Fruit fly (Drosophila melanogaster): ENCODE results near the gene dls.

dls gene

DNA sequence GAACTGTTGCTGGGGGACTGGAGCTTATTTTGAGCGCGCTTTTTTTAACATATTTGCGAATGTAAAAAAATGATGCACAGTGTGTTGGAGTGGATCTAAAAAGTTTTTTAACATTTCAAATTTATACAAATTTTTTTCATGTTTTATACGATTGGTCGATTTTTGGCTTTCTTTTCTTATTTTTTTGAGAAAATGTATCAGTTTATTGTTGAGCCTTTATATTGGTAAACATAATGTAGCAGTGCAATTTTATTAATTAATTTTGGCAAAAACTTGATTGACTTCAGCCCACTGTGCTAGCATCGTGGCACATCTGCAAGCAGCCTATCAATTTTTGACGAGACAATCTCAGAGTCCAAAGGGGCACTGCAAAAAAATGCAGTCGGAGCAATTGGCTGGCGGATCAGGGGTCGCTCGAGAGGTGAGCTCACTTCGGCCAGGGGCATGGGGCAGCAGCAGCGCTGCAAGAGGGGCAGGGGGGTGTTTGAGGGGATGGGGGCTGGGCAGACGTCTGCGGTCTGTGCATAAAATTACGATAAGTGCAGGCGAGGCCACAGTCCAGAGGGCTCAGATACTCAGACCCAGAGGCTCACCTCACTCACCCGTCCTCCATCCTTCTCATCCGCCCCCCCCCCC is 25.4 kb upstream of the dls start:
- TF ChIP-seq CrebA (GFP tag; optimal IDR thresholded peaks at IDR 0.05; ENCODE audit: borderline replicate concordance) (peak; percentile 66), Mio (GFP tag; optimal IDR thresholded peaks at IDR 0.05) (no peak), ey (GFP tag; optimal IDR thresholded peaks at IDR 0.05) (peak; percentile 87), Dif (GFP tag; optimal IDR thresholded peaks at IDR 0.05; ENCODE audit: partially characterized antibody) (no peak), GATAd (GFP tag; optimal IDR thresholded peaks at IDR 0.05) (no peak), Hr83 (GFP tag; optimal IDR thresholded peaks at IDR 0.05; ENCODE audit: poor library complexity, severe bottlenecking) (peak; percentile 23), rgr (GFP tag; optimal IDR thresholded peaks at IDR 0.05) (peak; percentile 83), dsf (GFP tag; optimal IDR thresholded peaks at IDR 0.05; ENCODE audit: borderline replicate concordance) (no peak), jim (GFP tag; optimal IDR thresholded peaks at IDR 0.05) (no peak), Hr78 (GFP tag; optimal IDR thresholded peaks at IDR 0.05) (no peak), dmrt93B (GFP tag; optimal IDR thresholded peaks at IDR 0.05) (peak; percentile 55), Myc (optimal IDR thresholded peaks at IDR 0.05) (no peak), h (GFP tag; optimal IDR thresholded peaks at IDR 0.05) (peak; percentile 87), fru (GFP tag; optimal IDR thresholded peaks at IDR 0.05) (peak; percentile 91), usp (GFP tag; optimal IDR thresholded peaks at IDR 0.05) (no peak), Hnf4 (GFP tag; optimal IDR thresholded peaks at IDR 0.05) (peak; percentile 73), sage (GFP tag; optimal IDR thresholded peaks at IDR 0.05) (peak; percentile 85), N (GFP tag; optimal IDR thresholded peaks at IDR 0.05) (no peak), dl (GFP tag; optimal IDR thresholded peaks at IDR 0.05; ENCODE audit: insufficient read depth in 1 of 2, partially characterized antibody in 2 of 2) (peak in 1 of 2 experiments; percentile 18), pan (optimal IDR thresholded peaks at IDR 0.05) (no peak), OdsH (GFP tag; optimal IDR thresholded peaks at IDR 0.05) (peak; percentile 87), Vsx2 (GFP tag; optimal IDR thresholded peaks at IDR 0.05; ENCODE audit: partially characterized antibody) (no peak), sv (GFP tag; optimal IDR thresholded peaks at IDR 0.05) (no peak), woc (GFP tag; optimal IDR thresholded peaks at IDR 0.05) (peak; percentile 92), br (GFP tag; optimal IDR thresholded peaks at IDR 0.05) (peak; percentile 84), Jra (GFP tag; optimal IDR thresholded peaks at IDR 0.05) (peak; percentile 40), CG32264 (GFP tag; optimal IDR thresholded peaks at IDR 0.05) (peak; percentile 61), foxo (GFP tag; optimal IDR thresholded peaks at IDR 0.05) (peak in 1 of 2 experiments; percentile 83), Sp1 (GFP tag; optimal IDR thresholded peaks at IDR 0.05) (peak; percentile 85), Abd-B (GFP tag; optimal IDR thresholded peaks at IDR 0.05) (no peak), Rel (GFP tag; optimal IDR thresholded peaks at IDR 0.05) (peak; percentile 28), Rel (tag; optimal IDR thresholded peaks at IDR 0.05) (peak; percentile 40), Dfd (GFP tag; optimal IDR thresholded peaks at IDR 0.05) (no peak), CG9705 (GFP tag; optimal IDR thresholded peaks at IDR 0.05) (peak; percentile 34), HLH106 (tag; optimal IDR thresholded peaks at IDR 0.05) (peak; percentile 80), psq (GFP tag; optimal IDR thresholded peaks at IDR 0.05) (peak; percentile 76), lola (GFP tag; optimal IDR thresholded peaks at IDR 0.05) (no peak), brk (GFP tag; optimal IDR thresholded peaks at IDR 0.05) (peak; percentile 75), tai (GFP tag; optimal IDR thresholded peaks at IDR 0.05) (peak; percentile 44)

DNA sequence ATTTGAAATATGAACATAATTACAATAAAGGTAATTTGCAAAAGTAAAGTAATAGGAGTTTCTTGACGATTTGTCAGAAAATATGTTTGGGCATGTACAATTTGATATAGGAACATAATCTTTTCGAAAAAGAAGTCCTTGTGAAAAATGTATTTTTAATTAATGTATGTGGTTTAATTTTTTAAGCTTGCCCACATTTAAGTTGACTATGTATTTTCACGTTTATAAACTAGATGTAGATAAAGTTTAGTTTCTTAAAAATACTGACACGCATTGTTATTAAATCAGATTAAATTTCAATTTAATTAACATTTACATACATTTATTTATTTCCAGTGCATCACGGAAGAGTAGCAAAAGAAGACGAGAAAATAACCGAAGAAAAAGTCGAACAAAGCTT is 24.6 kb upstream of the dls start:
- TF ChIP-seq CrebA (GFP tag; optimal IDR thresholded peaks at IDR 0.05; ENCODE audit: borderline replicate concordance): no peak
- peak; percentile 50 for TF ChIP-seq ey (GFP tag; optimal IDR thresholded peaks at IDR 0.05)
- no peak for TF ChIP-seq Rel (GFP tag; optimal IDR thresholded peaks at IDR 0.05)
- no peak for TF ChIP-seq Rel (tag; optimal IDR thresholded peaks at IDR 0.05)
- peak; percentile 41 for TF ChIP-seq psq (GFP tag; optimal IDR thresholded peaks at IDR 0.05)
- peak; percentile 28 for TF ChIP-seq Jra (GFP tag; optimal IDR thresholded peaks at IDR 0.05)
- peak; percentile 71 for TF ChIP-seq fru (GFP tag; optimal IDR thresholded peaks at IDR 0.05)
- no peak for TF ChIP-seq Hr83 (GFP tag; optimal IDR thresholded peaks at IDR 0.05; ENCODE audit: poor library complexity, severe bottlenecking)
- TF ChIP-seq woc (GFP tag; optimal IDR thresholded peaks at IDR 0.05): peak; percentile 4
- TF ChIP-seq rgr (GFP tag; optimal IDR thresholded peaks at IDR 0.05): peak; percentile 59
- TF ChIP-seq h (GFP tag; optimal IDR thresholded peaks at IDR 0.05): peak; percentile 64
- peak; percentile 18 for TF ChIP-seq Hnf4 (GFP tag; optimal IDR thresholded peaks at IDR 0.05)
- peak; percentile 58 for TF ChIP-seq tai (GFP tag; optimal IDR thresholded peaks at IDR 0.05)
- TF ChIP-seq foxo (GFP tag; optimal IDR thresholded peaks at IDR 0.05): peak in 1 of 2 experiments; percentile 57
- peak; percentile 64 for TF ChIP-seq HLH106 (tag; optimal IDR thresholded peaks at IDR 0.05)
- peak; percentile 29 for TF ChIP-seq dmrt93B (GFP tag; optimal IDR thresholded peaks at IDR 0.05)
- peak; percentile 82 for TF ChIP-seq Sp1 (GFP tag; optimal IDR thresholded peaks at IDR 0.05)
- peak; percentile 29 for TF ChIP-seq OdsH (GFP tag; optimal IDR thresholded peaks at IDR 0.05)
- TF ChIP-seq Dfd (GFP tag; optimal IDR thresholded peaks at IDR 0.05): no peak
- TF ChIP-seq jim (GFP tag; optimal IDR thresholded peaks at IDR 0.05): no peak
- TF ChIP-seq brk (GFP tag; optimal IDR thresholded peaks at IDR 0.05): peak; percentile 67
- TF ChIP-seq br (GFP tag; optimal IDR thresholded peaks at IDR 0.05): peak; percentile 61

Data from whole organism, wandering third instar larva.